Fruit fly (Drosophila melanogaster): Measurements from ENCODE around the gene Saf-B.

Gene Saf-B

dm6 chr3R:24778218-24778739 lies 39.0 kb upstream of the Saf-B start:
- TF ChIP-seq eve (GFP tag; optimal IDR thresholded peaks at IDR 0.05) (no peak), CG6175 (GFP tag; IDR thresholded peaks at IDR 0.05) (no peak), CG6654 (GFP tag; optimal IDR thresholded peaks at IDR 0.05) (no peak), Usf (GFP tag; optimal IDR thresholded peaks at IDR 0.05) (no peak), caup (GFP tag; optimal IDR thresholded peaks at IDR 0.05; ENCODE audit: severe bottlenecking) (no peak), oc (tag; optimal IDR thresholded peaks at IDR 0.05) (peak; percentile 23), zfh1 (GFP tag; IDR thresholded peaks at IDR 0.05) (no peak), pb (GFP tag; optimal IDR thresholded peaks at IDR 0.05) (no peak), gcm2 (GFP tag; optimal IDR thresholded peaks at IDR 0.05) (no peak), dimm (GFP tag; IDR thresholded peaks at IDR 0.05) (0 out of 2 replicates have a peak, but pooled peaks have one; percentile 7), CG4730 (GFP tag; IDR thresholded peaks at IDR 0.05) (no peak), sqz (GFP tag; optimal IDR thresholded peaks at IDR 0.05) (peak; percentile 43), Blimp-1 (GFP tag; optimal IDR thresholded peaks at IDR 0.05) (peak; percentile 96), CG5953 (GFP tag; IDR thresholded peaks at IDR 0.05) (no peak), ash1 (GFP tag; optimal IDR thresholded peaks at IDR 0.05) (no peak), p53 (GFP tag; optimal IDR thresholded peaks at IDR 0.05) (no peak), Optix (GFP tag; IDR thresholded peaks at IDR 0.05) (no peak), CG32767 (GFP tag; IDR thresholded peaks at IDR 0.05) (no peak), scrt (GFP tag; optimal IDR thresholded peaks at IDR 0.05) (no peak), rib (GFP tag; IDR thresholded peaks at IDR 0.05) (no peak), D (optimal IDR thresholded peaks at IDR 0.05) (no peak), D (GFP tag; optimal IDR thresholded peaks at IDR 0.05) (no peak), CG7372 (GFP tag; IDR thresholded peaks at IDR 0.05) (peak; percentile 77), fd3F (GFP tag; optimal IDR thresholded peaks at IDR 0.05) (no peak)

- peak; percentile 87 for TF ChIP-seq PHDP (tag; optimal IDR thresholded peaks at IDR 0.05)
- TF ChIP-seq Mes4 (GFP tag; optimal IDR thresholded peaks at IDR 0.05) = peak; percentile 75
- TF ChIP-seq CG4820 (GFP tag; optimal IDR thresholded peaks at IDR 0.05) = peak; percentile 73
- TF ChIP-seq CG7928 (GFP tag; optimal IDR thresholded peaks at IDR 0.05) = peak; percentile 57
- TF ChIP-seq gcm2 (GFP tag; optimal IDR thresholded peaks at IDR 0.05) = peak; percentile 61
- peak; percentile 63 for TF ChIP-seq CG12155 (GFP tag; optimal IDR thresholded peaks at IDR 0.05)
- TF ChIP-seq Deaf1 (tag; optimal IDR thresholded peaks at IDR 0.05) = peak; percentile 57
- TF ChIP-seq bowl (GFP tag; IDR thresholded peaks at IDR 0.05) = peak; percentile 70; the same call in 1 of the 2 replicates
- peak; percentile 61; the same call in 1 of the 2 replicates for TF ChIP-seq CG7372 (GFP tag; IDR thresholded peaks at IDR 0.05)
- peak; percentile 67 to 79 for TF ChIP-seq chif (GFP tag; optimal IDR thresholded peaks at IDR 0.05)
- TF ChIP-seq CG8924 (tag; optimal IDR thresholded peaks at IDR 0.05) = peak; percentile 47
- 0 out of 2 replicates have a peak, but pooled peaks have one; percentile 5 for TF ChIP-seq CkIIα-i1 (GFP tag; IDR thresholded peaks at IDR 0.05)
- TF ChIP-seq CG7786 (GFP tag; optimal IDR thresholded peaks at IDR 0.05) = peak; percentile 16
- TF ChIP-seq CG3065 (GFP tag; optimal IDR thresholded peaks at IDR 0.05) = peak; percentile 45
- peak; percentile 75 for TF ChIP-seq CG30431 (GFP tag; optimal IDR thresholded peaks at IDR 0.05)
- TF ChIP-seq esg (GFP tag; conservative IDR thresholded peaks at IDR 0.05) = no peak
- peak; percentile 88 for TF ChIP-seq CG17361 (GFP tag; IDR thresholded peaks at IDR 0.05)
- TF ChIP-seq caup (GFP tag; optimal IDR thresholded peaks at IDR 0.05; ENCODE audit: severe bottlenecking) = peak; percentile 95
- TF ChIP-seq HmgD (GFP tag; optimal IDR thresholded peaks at IDR 0.05) = peak; percentile 69
- 0 out of 2 replicates have a peak, but pooled peaks have one; percentile 44 for TF ChIP-seq Doc2 (GFP tag; IDR thresholded peaks at IDR 0.05)
- peak; percentile 60 for TF ChIP-seq gcm (GFP tag; optimal IDR thresholded peaks at IDR 0.05)
- TF ChIP-seq hkb (optimal IDR thresholded peaks at IDR 0.05) = no peak
- peak; percentile 81 for TF ChIP-seq hkb (GFP tag; IDR thresholded peaks at IDR 0.05)
- peak; percentile 46; the same call in 1 of the 3 replicates for TF ChIP-seq CG6175 (GFP tag; IDR thresholded peaks at IDR 0.05)
- no peak for TF ChIP-seq lola (GFP tag; optimal IDR thresholded peaks at IDR 0.05)
- TF ChIP-seq CG31365 (tag; optimal IDR thresholded peaks at IDR 0.05) = peak; percentile 77
- peak; percentile 70 for TF ChIP-seq CG6689 (GFP tag; IDR thresholded peaks at IDR 0.05)
- peak; percentile 56 for TF ChIP-seq Atf-2 (GFP tag; optimal IDR thresholded peaks at IDR 0.05)
- TF ChIP-seq CG12104 (GFP tag; optimal IDR thresholded peaks at IDR 0.05) = peak; percentile 88
- TF ChIP-seq CG30403 (GFP tag; optimal IDR thresholded peaks at IDR 0.05) = peak; percentile 67
Observed at dm6 chr3R:24787042-24787565, 30.2 kb upstream of the Saf-B start, which contains the start of gene CG5805. TSS of gene CG5805 (minus strand) at chr3R:24787421.

Measured in whole organism, embryonic.